Fruit fly (Drosophila melanogaster) whole organism, adult: Measurements from ENCODE around the gene dbe.

Experiments used
- CG11617 ChIP-seq: fragments of 200-800 bp; sonication (Bioruptor generic); optimal IDR thresholded peaks from 2 replicates; lab custom pipeline; 2017; ENCODE audit warnings: mild to moderate bottlenecking, missing biosample characterization, missing genetic modification reagents, missing genetic modification characterization
- CG12768 ChIP-seq: fragments of 200-800 bp; sonication (Bioruptor generic); optimal IDR thresholded peaks from 2 replicates; lab custom pipeline; 2017; ENCODE audit warnings: missing biosample characterization, missing genetic modification characterization, mild to moderate bottlenecking, moderate library complexity, missing genetic modification reagents
- CG14711 ChIP-seq: fragments of 200-800 bp; sonication (Bioruptor generic); optimal IDR thresholded peaks from 2 replicates; lab custom pipeline; 2018; ENCODE audit warnings: missing biosample characterization, mild to moderate bottlenecking, missing genetic modification characterization, moderate library complexity
- CG1620 ChIP-seq: fragments of 200-800 bp; sonication (Bioruptor generic); optimal IDR thresholded peaks from 2 replicates; lab custom pipeline; 2016; ENCODE audit warnings: missing biosample characterization, missing genetic modification characterization
- CG33017 ChIP-seq: fragments of 200-800 bp; sonication (Bioruptor generic); optimal IDR thresholded peaks from 2 replicates; lab custom pipeline; 2018; ENCODE audit warnings: missing biosample characterization, mild to moderate bottlenecking, missing genetic modification characterization, moderate library complexity
- CG5204 ChIP-seq: fragments of 200-800 bp; sonication (Bioruptor generic); optimal IDR thresholded peaks from 2 replicates; lab custom pipeline; 2016; ENCODE audit warnings: missing biosample characterization, missing genetic modification characterization
- CG7045 ChIP-seq: fragments of 200-800 bp; sonication (Bioruptor generic); optimal IDR thresholded peaks from 2 replicates; lab custom pipeline; 2017; ENCODE audit warnings: missing biosample characterization, mild to moderate bottlenecking, missing genetic modification characterization
- CG7101 ChIP-seq: fragments of 200-800 bp; sonication (Bioruptor generic); optimal IDR thresholded peaks from 2 replicates; lab custom pipeline; 2018; ENCODE audit warnings: missing biosample characterization, mild to moderate bottlenecking, missing genetic modification characterization, moderate library complexity
- Clk ChIP-seq: fragments of 200-800 bp; sonication (Bioruptor generic); optimal IDR thresholded peaks from 2 replicates; lab custom pipeline; 2017; ENCODE audit warnings: missing biosample characterization, missing genetic modification characterization
- Crg-1 ChIP-seq: fragments of 200-800 bp; sonication (Bioruptor generic); optimal IDR thresholded peaks from 2 replicates; lab custom pipeline; 2016; ENCODE audit warnings: missing biosample characterization, missing genetic modification characterization
- Hr96 ChIP-seq: fragments of 200-800 bp; sonication (Bioruptor generic); optimal IDR thresholded peaks from 2 replicates; lab custom pipeline; 2016; ENCODE audit warnings: missing biosample characterization, missing genetic modification characterization
- Mnt ChIP-seq: fragments of 200-800 bp; sonication (Bioruptor generic); optimal IDR thresholded peaks from 2 replicates; lab custom pipeline; 2016; ENCODE audit warnings: missing biosample characterization, mild to moderate bottlenecking, missing genetic modification characterization
- bab1 ChIP-seq: fragments of 200-800 bp; sonication (Bioruptor generic); optimal IDR thresholded peaks from 3 replicates; lab custom pipeline; 2019; ENCODE audit warnings: missing biosample characterization, mild to moderate bottlenecking, missing genetic modification characterization, moderate library complexity
- cic ChIP-seq: fragments of 200-800 bp; sonication (Bioruptor generic); optimal IDR thresholded peaks from 2 replicates; lab custom pipeline; 2017; ENCODE audit warnings: missing biosample characterization, mild to moderate bottlenecking, missing genetic modification characterization, moderate library complexity
- cnc ChIP-seq, 2 experiments: fragments of >200 bp; optimal IDR thresholded peaks; 2 replicates each; lab custom pipeline; 2017
- kay ChIP-seq: fragments of 200-800 bp; sonication (Bioruptor generic); peaks from one replicate; lab custom pipeline; 2016; ENCODE audit warnings: missing biosample characterization, missing genetic modification characterization, borderline replicate concordance
- ovo ChIP-seq: fragments of 200-800 bp; sonication (Bioruptor generic); optimal IDR thresholded peaks from 2 replicates; lab custom pipeline; 2016; ENCODE audit warnings: missing biosample characterization, missing genetic modification characterization
- pad ChIP-seq: fragments of 200-800 bp; sonication (Bioruptor generic); optimal IDR thresholded peaks from 3 replicates; lab custom pipeline; 2017; ENCODE audit warnings: missing biosample characterization, missing genetic modification characterization, mild to moderate bottlenecking, moderate library complexity, missing genetic modification reagents
- tj ChIP-seq: fragments of 200-800 bp; sonication (Bioruptor generic); optimal IDR thresholded peaks from 3 replicates; lab custom pipeline; 2017; ENCODE audit warnings: missing biosample characterization, mild to moderate bottlenecking, missing genetic modification characterization, moderate library complexity
- toe ChIP-seq: fragments of 200-800 bp; sonication (Bioruptor generic); optimal IDR thresholded peaks from 2 replicates; lab custom pipeline; 2016; ENCODE audit warnings: missing biosample characterization, missing genetic modification characterization

The dbe gene

dm6 chr2L:895448-895847 is 25.8 kb upstream of the dbe start:
- TF ChIP-seq bab1 (no peak), cnc (optimal IDR thresholded peaks at IDR 0.05; lab: Kevin White, UChicago) (no peak), toe (GFP tag; lab: Kevin White, UChicago) (no peak), CG7045 (GFP tag; lab: Kevin White, UChicago) (no peak), CG11617 (GFP tag; lab: Kevin White, UChicago) (no peak), CG7101 (tag; lab: Kevin White, UChicago) (no peak), CG1620 (GFP tag; lab: Kevin White, UChicago) (no peak), Hr96 (GFP tag; lab: Kevin White, UChicago) (no peak), CG5204 (GFP tag; lab: Kevin White, UChicago) (no peak), CG33017 (tag; lab: Kevin White, UChicago) (no peak)

- TF ChIP-seq cic (GFP tag; lab: Kevin White, UChicago) (no peak), kay (GFP tag; lab: Kevin White, UChicago) (no peak), tj (GFP tag; lab: Kevin White, UChicago) (no peak), CG7101 (tag; lab: Kevin White, UChicago) (no peak), CG12768 (GFP tag; lab: Kevin White, UChicago) (no peak), pad (GFP tag; lab: Kevin White, UChicago) (no peak), CG14711 (tag; lab: Kevin White, UChicago) (no peak), Hr96 (GFP tag; lab: Kevin White, UChicago) (no peak), Crg-1 (no peak), cnc (optimal IDR thresholded peaks at IDR 0.05; lab: Kevin White, UChicago) (no peak), CG5204 (GFP tag; lab: Kevin White, UChicago) (no peak), CG1620 (GFP tag; lab: Kevin White, UChicago) (no peak), toe (GFP tag; lab: Kevin White, UChicago) (no peak)
Observed at dm6 chr2L:893171-893570, 23.5 kb upstream of the dbe start.

DNA sequence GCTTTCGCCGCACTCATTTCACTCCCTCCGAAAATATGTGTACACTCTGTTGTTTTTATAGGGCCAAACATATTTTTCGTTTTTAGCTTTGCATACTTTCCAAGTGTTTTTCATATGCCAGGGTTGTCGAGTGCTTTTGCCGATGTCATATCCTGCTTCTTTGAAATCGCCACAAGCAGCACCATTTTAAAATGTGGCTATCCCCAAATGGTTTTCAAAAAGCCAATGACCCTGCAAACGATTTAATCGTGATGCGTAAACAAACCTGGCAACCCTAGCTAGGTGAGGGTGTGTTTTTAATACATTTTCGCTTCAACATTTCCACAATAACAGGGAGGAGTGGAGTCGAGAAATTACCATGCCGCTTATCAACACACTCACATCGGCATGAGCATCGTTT is 22.8 kb upstream of the dbe start:
- TF ChIP-seq kay (GFP tag; lab: Kevin White, UChicago) (no peak), ovo (no peak), CG12768 (GFP tag; lab: Kevin White, UChicago) (no peak), Mnt (GFP tag; lab: Kevin White, UChicago) (no peak), Crg-1 (no peak)

- TF ChIP-seq CG11617 (GFP tag; lab: Kevin White, UChicago) (no peak), toe (GFP tag; lab: Kevin White, UChicago) (no peak), ovo (no peak), tj (GFP tag; lab: Kevin White, UChicago) (no peak), bab1 (no peak), CG14711 (tag; lab: Kevin White, UChicago) (no peak), pad (GFP tag; lab: Kevin White, UChicago) (no peak), CG7101 (tag; lab: Kevin White, UChicago) (no peak), CG7045 (GFP tag; lab: Kevin White, UChicago) (no peak), Crg-1 (no peak), CG1620 (GFP tag; lab: Kevin White, UChicago) (no peak), CG33017 (tag; lab: Kevin White, UChicago) (no peak), cic (GFP tag; lab: Kevin White, UChicago) (no peak)
Observed at dm6 chr2L:889799-890198, 20.1 kb upstream of the dbe start.

dm6 chr2L:887788-888187 is 18.1 kb upstream of the dbe start:
- TF ChIP-seq CG7101 (tag; lab: Kevin White, UChicago) (no peak), cic (GFP tag; lab: Kevin White, UChicago) (no peak), pad (GFP tag; lab: Kevin White, UChicago) (no peak), bab1 (no peak), CG1620 (GFP tag; lab: Kevin White, UChicago) (no peak), Mnt (GFP tag; lab: Kevin White, UChicago) (no peak), Clk (GFP tag; lab: Kevin White, UChicago) (no peak), CG14711 (tag; lab: Kevin White, UChicago) (no peak), ovo (no peak)

DNA sequence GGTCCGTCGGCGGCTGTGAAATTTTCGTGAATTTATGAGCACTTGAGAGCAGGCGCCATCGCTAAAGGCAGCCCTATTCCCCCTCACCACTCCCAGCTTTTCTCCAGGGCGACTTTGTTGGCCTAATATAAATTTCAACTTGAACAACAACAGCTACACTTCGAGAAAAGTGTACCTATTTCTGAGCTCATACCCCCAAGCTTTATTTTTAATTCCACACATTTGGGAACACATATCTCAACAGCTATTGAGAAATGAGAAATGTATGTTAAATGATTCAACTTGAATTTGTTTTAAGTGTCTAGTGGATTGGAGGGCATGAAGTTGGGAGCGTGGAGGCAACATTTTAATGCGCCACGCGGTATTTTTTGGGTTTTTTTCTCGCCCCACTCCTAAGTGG is 17.1 kb upstream of the dbe start:
- TF ChIP-seq toe (GFP tag; lab: Kevin White, UChicago) (no peak), CG33017 (tag; lab: Kevin White, UChicago) (no peak), Mnt (GFP tag; lab: Kevin White, UChicago) (no peak), tj (GFP tag; lab: Kevin White, UChicago) (no peak), CG5204 (GFP tag; lab: Kevin White, UChicago) (no peak), kay (GFP tag; lab: Kevin White, UChicago) (no peak), CG7101 (tag; lab: Kevin White, UChicago) (no peak), CG11617 (GFP tag; lab: Kevin White, UChicago) (no peak), bab1 (no peak), pad (GFP tag; lab: Kevin White, UChicago) (no peak), ovo (no peak), cnc (optimal IDR thresholded peaks at IDR 0.05; lab: Kevin White, UChicago) (no peak), Hr96 (GFP tag; lab: Kevin White, UChicago) (no peak), CG1620 (GFP tag; lab: Kevin White, UChicago) (no peak), CG12768 (GFP tag; lab: Kevin White, UChicago) (no peak), CG14711 (tag; lab: Kevin White, UChicago) (no peak)

- TF ChIP-seq CG12768 (GFP tag; lab: Kevin White, UChicago) (no peak), Hr96 (GFP tag; lab: Kevin White, UChicago) (no peak), CG7101 (tag; lab: Kevin White, UChicago) (no peak)
Observed at dm6 chr2L:884970-885369, 15.3 kb upstream of the dbe start, which contains the start of gene CG15824. Gene CG15824, minus strand, starts transcription at chr2L:885141.
